Fruit fly (Drosophila melanogaster) whole organism, adult: ENCODE results near the gene CG4297.

Experiments used
- CG11617 ChIP-seq: fragments of 200-800 bp; sonication (Bioruptor generic); optimal IDR thresholded peaks from 2 replicates; lab custom pipeline; 2017; ENCODE audit warnings: mild to moderate bottlenecking, missing biosample characterization, missing genetic modification reagents, missing genetic modification characterization
- CG12768 ChIP-seq: fragments of 200-800 bp; sonication (Bioruptor generic); optimal IDR thresholded peaks from 2 replicates; lab custom pipeline; 2017; ENCODE audit warnings: missing biosample characterization, missing genetic modification characterization, mild to moderate bottlenecking, moderate library complexity, missing genetic modification reagents
- CG14711 ChIP-seq: fragments of 200-800 bp; sonication (Bioruptor generic); optimal IDR thresholded peaks from 2 replicates; lab custom pipeline; 2018; ENCODE audit warnings: missing biosample characterization, mild to moderate bottlenecking, missing genetic modification characterization, moderate library complexity
- CG1620 ChIP-seq: fragments of 200-800 bp; sonication (Bioruptor generic); optimal IDR thresholded peaks from 2 replicates; lab custom pipeline; 2016; ENCODE audit warnings: missing biosample characterization, missing genetic modification characterization
- CG33017 ChIP-seq: fragments of 200-800 bp; sonication (Bioruptor generic); optimal IDR thresholded peaks from 2 replicates; lab custom pipeline; 2018; ENCODE audit warnings: missing biosample characterization, mild to moderate bottlenecking, missing genetic modification characterization, moderate library complexity
- CG5204 ChIP-seq: fragments of 200-800 bp; sonication (Bioruptor generic); optimal IDR thresholded peaks from 2 replicates; lab custom pipeline; 2016; ENCODE audit warnings: missing biosample characterization, missing genetic modification characterization
- CG7045 ChIP-seq: fragments of 200-800 bp; sonication (Bioruptor generic); optimal IDR thresholded peaks from 2 replicates; lab custom pipeline; 2017; ENCODE audit warnings: missing biosample characterization, mild to moderate bottlenecking, missing genetic modification characterization
- CG7101 ChIP-seq: fragments of 200-800 bp; sonication (Bioruptor generic); optimal IDR thresholded peaks from 2 replicates; lab custom pipeline; 2018; ENCODE audit warnings: missing biosample characterization, mild to moderate bottlenecking, missing genetic modification characterization, moderate library complexity
- Clk ChIP-seq: fragments of 200-800 bp; sonication (Bioruptor generic); optimal IDR thresholded peaks from 2 replicates; lab custom pipeline; 2017; ENCODE audit warnings: missing biosample characterization, missing genetic modification characterization
- Crg-1 ChIP-seq: fragments of 200-800 bp; sonication (Bioruptor generic); optimal IDR thresholded peaks from 2 replicates; lab custom pipeline; 2016; ENCODE audit warnings: missing biosample characterization, missing genetic modification characterization
- Hr96 ChIP-seq: fragments of 200-800 bp; sonication (Bioruptor generic); optimal IDR thresholded peaks from 2 replicates; lab custom pipeline; 2016; ENCODE audit warnings: missing biosample characterization, missing genetic modification characterization
- Mnt ChIP-seq: fragments of 200-800 bp; sonication (Bioruptor generic); optimal IDR thresholded peaks from 2 replicates; lab custom pipeline; 2016; ENCODE audit warnings: missing biosample characterization, mild to moderate bottlenecking, missing genetic modification characterization
- bab1 ChIP-seq: fragments of 200-800 bp; sonication (Bioruptor generic); optimal IDR thresholded peaks from 3 replicates; lab custom pipeline; 2019; ENCODE audit warnings: missing biosample characterization, mild to moderate bottlenecking, missing genetic modification characterization, moderate library complexity
- cic ChIP-seq: fragments of 200-800 bp; sonication (Bioruptor generic); optimal IDR thresholded peaks from 2 replicates; lab custom pipeline; 2017; ENCODE audit warnings: missing biosample characterization, mild to moderate bottlenecking, missing genetic modification characterization, moderate library complexity
- cnc ChIP-seq, 2 experiments: fragments of >200 bp; optimal IDR thresholded peaks; 2 replicates each; lab custom pipeline; 2017
- kay ChIP-seq: fragments of 200-800 bp; sonication (Bioruptor generic); peaks from one replicate; lab custom pipeline; 2016; ENCODE audit warnings: missing biosample characterization, missing genetic modification characterization, borderline replicate concordance
- ovo ChIP-seq: fragments of 200-800 bp; sonication (Bioruptor generic); optimal IDR thresholded peaks from 2 replicates; lab custom pipeline; 2016; ENCODE audit warnings: missing biosample characterization, missing genetic modification characterization
- pad ChIP-seq: fragments of 200-800 bp; sonication (Bioruptor generic); optimal IDR thresholded peaks from 3 replicates; lab custom pipeline; 2017; ENCODE audit warnings: missing biosample characterization, missing genetic modification characterization, mild to moderate bottlenecking, moderate library complexity, missing genetic modification reagents
- tj ChIP-seq: fragments of 200-800 bp; sonication (Bioruptor generic); optimal IDR thresholded peaks from 3 replicates; lab custom pipeline; 2017; ENCODE audit warnings: missing biosample characterization, mild to moderate bottlenecking, missing genetic modification characterization, moderate library complexity
- toe ChIP-seq: fragments of 200-800 bp; sonication (Bioruptor generic); optimal IDR thresholded peaks from 2 replicates; lab custom pipeline; 2016; ENCODE audit warnings: missing biosample characterization, missing genetic modification characterization

CG4297 gene

DNA sequence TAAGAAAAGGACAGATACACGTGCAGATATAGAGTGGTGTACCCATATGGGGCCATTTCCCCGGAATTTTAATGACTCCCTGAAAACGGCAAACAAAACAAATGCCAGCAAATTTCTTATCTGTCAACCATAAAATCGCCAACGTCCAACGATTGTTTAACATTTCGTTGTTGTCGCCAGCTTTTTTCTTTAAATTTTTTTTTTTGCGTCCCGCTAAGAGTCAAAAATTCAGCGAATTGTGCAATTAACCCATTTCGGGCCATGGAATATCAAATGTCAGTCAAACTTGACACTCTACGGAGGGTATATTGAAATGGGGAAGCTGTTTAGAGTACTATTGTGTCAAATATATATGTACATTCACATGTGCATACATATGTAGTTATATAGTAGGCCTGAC is 39.9 kb downstream of the CG4297 start:
- TF ChIP-seq tj = peak; percentile 92
- TF ChIP-seq bab1 (GFP tag; lab: Kevin White, UChicago) = peak; percentile 1
- TF ChIP-seq CG1620 (GFP tag; lab: Kevin White, UChicago) = no peak

DNA sequence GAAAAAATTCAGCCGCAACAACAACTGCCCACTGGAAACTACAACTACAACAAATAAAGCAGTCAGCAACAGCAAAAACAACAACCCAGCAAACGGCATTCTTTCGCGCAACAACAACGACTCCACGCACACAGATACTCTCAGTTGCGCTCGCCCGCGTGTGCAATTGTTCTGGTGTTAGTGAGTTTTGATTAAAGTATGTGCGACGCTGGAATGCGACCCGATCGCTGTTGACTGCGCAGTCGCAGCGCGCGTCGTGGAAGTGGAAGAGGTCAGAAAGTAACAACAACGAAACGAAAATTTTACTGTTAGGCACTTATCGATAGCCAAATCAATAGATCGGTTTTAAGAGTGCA is 40.4 kb downstream of the CG4297 start:
- no peak for TF ChIP-seq toe (GFP tag; lab: Kevin White, UChicago)
- TF ChIP-seq CG14711 (tag; lab: Kevin White, UChicago) = no peak
- no peak for TF ChIP-seq Crg-1 (GFP tag; lab: Kevin White, UChicago)
- TF ChIP-seq bab1 (GFP tag; lab: Kevin White, UChicago) = no peak
- no peak for TF ChIP-seq CG1620 (GFP tag; lab: Kevin White, UChicago)
- TF ChIP-seq Clk (GFP tag; lab: Kevin White, UChicago) = no peak
- no peak for TF ChIP-seq pad
- TF ChIP-seq kay = no peak
- TF ChIP-seq CG7101 (tag; lab: Kevin White, UChicago) = no peak
- no peak for TF ChIP-seq Hr96 (GFP tag; lab: Kevin White, UChicago)
- no peak for TF ChIP-seq cic (GFP tag; lab: Kevin White, UChicago)
- no peak for TF ChIP-seq CG33017 (tag; lab: Kevin White, UChicago)

DNA sequence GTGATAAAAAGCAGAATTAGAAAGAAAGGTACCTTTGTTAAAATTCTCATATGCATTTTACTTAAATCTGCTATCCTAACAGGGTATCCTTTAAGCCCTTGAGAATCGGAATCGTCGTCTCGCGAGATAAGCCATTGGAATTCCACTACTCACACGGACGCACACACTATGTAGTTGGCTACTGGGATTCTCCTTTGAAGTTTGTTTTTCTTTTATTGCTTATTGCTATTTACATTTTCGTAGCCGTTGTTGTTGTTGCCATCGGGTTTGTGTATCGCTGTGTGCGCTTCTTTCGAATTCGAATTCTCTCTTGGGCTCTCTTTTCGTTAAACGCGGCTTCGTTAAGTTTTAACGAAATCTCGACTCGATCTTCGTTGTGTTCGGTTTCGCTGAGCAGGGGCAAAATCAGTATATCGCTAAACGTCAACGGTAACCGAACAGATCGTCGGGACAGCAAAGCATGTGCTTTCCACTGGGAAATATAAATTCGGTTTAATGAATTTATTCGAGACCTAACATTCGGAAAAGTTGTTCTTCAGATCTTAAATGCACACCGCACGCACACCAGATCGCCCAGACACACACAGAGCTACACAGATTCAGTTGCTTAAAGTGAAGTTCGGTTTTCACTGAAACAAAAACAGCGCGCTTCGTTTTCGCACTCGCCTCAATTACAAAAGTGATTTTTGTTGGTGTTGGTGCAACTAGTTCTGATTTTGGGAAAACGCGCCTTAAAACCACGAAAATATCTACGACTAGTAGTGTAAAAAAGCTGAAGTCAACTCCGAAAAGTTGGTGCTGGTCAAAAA is 41.0 kb downstream of the CG4297 start, which contains the start of gene ex:
TSS of gene ex (plus strand) at position 408 of the 809 bp plus-strand sequence.
- peak; percentile 27 for TF ChIP-seq CG14711 (tag; lab: Kevin White, UChicago)
- TF ChIP-seq ovo (GFP tag; lab: Kevin White, UChicago) = peak; percentile 48
- peak; percentile 87 for TF ChIP-seq Mnt
- TF ChIP-seq Crg-1 (GFP tag; lab: Kevin White, UChicago) = peak; percentile 30
- peak; percentile 72 for TF ChIP-seq CG7101 (tag; lab: Kevin White, UChicago)
- peak; percentile 76 for TF ChIP-seq CG33017 (tag; lab: Kevin White, UChicago)
- peak; percentile 87 for TF ChIP-seq pad
- no peak for TF ChIP-seq Hr96 (GFP tag; lab: Kevin White, UChicago)
- TF ChIP-seq CG11617 (GFP tag; lab: Kevin White, UChicago) = peak; percentile 48
- TF ChIP-seq CG7045 (GFP tag; lab: Kevin White, UChicago) = peak; percentile 60
- peak; percentile 58 for TF ChIP-seq bab1 (GFP tag; lab: Kevin White, UChicago)
- no peak for TF ChIP-seq kay
- peak; percentile 82 for TF ChIP-seq CG12768 (GFP tag; lab: Kevin White, UChicago)
- TF ChIP-seq cic (GFP tag; lab: Kevin White, UChicago) = peak; percentile 25
- peak; percentile 1 for TF ChIP-seq Clk (GFP tag; lab: Kevin White, UChicago)
- TF ChIP-seq cnc (optimal IDR thresholded peaks at IDR 0.05; lab: Kevin White, UChicago) = no peak
- no peak for TF ChIP-seq toe (GFP tag; lab: Kevin White, UChicago)
- TF ChIP-seq CG5204 (GFP tag; lab: Kevin White, UChicago) = no peak
- no peak for TF ChIP-seq CG1620 (GFP tag; lab: Kevin White, UChicago)
- peak; percentile 89 for TF ChIP-seq tj

DNA sequence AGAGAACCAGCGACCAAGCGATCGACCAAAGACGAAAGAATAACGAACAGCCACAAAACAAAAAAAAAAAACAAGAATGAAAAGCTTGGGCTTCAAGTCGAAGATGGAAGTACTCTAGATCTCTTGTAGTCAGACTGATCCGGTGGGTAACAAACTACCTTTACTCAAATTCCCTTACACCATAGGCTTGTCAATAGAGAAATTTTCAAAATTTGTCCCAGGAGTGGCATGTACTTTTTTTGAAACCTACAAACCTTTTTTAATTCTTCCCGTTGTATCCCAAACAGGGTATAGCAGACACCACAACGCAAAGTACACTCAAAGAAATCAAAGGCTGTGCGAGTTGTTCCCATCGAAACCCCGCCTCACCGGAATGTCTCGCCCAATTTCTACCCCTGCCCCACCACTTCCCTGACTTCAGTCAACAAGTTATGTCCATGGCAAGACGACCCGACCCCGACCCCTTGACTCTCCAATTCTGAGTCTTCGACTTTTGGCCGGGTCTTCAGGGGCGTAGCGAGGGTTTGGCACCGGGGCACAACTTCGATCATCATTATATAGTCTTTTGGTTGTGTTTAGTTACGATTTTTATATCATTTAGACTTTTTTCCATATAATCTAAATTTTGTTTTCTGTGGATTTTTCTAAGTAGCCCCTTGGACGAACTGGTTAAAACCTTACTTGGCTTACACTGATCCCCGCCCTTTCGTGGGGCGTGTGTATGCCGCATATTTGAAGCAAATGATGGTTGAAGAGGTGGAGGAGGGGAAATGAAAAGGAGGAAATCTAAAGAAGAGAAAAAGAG is 42.1 kb downstream of the CG4297 start:
- TF ChIP-seq Mnt (no peak), kay (peak; percentile 36), CG7045 (GFP tag; lab: Kevin White, UChicago) (no peak), ovo (GFP tag; lab: Kevin White, UChicago) (no peak), CG1620 (GFP tag; lab: Kevin White, UChicago) (no peak), CG14711 (tag; lab: Kevin White, UChicago) (no peak), CG11617 (GFP tag; lab: Kevin White, UChicago) (no peak)

DNA sequence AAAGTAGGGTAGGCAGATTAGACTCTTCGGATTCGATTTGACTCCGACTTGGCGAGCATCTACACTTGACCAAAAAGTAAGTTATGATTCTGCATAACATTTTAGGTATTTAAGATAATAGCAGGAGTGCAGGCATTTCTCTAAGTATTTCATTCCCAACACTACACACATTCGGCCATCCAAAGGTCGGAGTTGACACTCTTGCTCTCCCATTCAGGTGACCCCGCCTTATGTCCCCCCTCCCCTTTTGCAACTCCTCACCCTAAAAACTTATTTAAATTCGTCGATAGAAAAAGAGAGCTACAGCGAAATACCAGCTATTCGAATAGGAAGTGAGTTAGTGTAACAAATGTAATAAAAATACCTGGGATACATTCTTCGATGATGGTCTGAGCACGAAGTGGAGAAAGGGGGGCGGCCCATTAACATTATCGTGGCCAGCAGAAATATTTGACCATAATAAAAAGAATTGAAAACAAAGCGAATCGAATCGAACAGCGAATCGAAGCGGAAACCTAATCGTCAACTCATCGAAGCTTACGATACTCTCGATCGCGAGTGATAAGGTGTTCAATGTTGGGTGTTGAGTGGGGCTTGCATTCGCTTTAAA is 43.5 kb downstream of the CG4297 start:
- no peak for TF ChIP-seq CG7045 (GFP tag; lab: Kevin White, UChicago)
- TF ChIP-seq Mnt = no peak
- no peak for TF ChIP-seq ovo (GFP tag; lab: Kevin White, UChicago)
- TF ChIP-seq Clk (GFP tag; lab: Kevin White, UChicago) = no peak
- TF ChIP-seq tj = no peak
- TF ChIP-seq Hr96 (GFP tag; lab: Kevin White, UChicago) = no peak
- no peak for TF ChIP-seq pad
- no peak for TF ChIP-seq Crg-1 (GFP tag; lab: Kevin White, UChicago)
- no peak for TF ChIP-seq CG14711 (tag; lab: Kevin White, UChicago)
- TF ChIP-seq cnc (optimal IDR thresholded peaks at IDR 0.05; lab: Kevin White, UChicago) = no peak
- no peak for TF ChIP-seq CG1620 (GFP tag; lab: Kevin White, UChicago)
- TF ChIP-seq CG12768 (GFP tag; lab: Kevin White, UChicago) = no peak
- TF ChIP-seq CG11617 (GFP tag; lab: Kevin White, UChicago) = no peak
- TF ChIP-seq kay = no peak
- no peak for TF ChIP-seq CG7101 (tag; lab: Kevin White, UChicago)
- TF ChIP-seq toe (GFP tag; lab: Kevin White, UChicago) = no peak
- TF ChIP-seq bab1 (GFP tag; lab: Kevin White, UChicago) = no peak
- no peak for TF ChIP-seq CG33017 (tag; lab: Kevin White, UChicago)
- no peak for TF ChIP-seq CG5204 (GFP tag; lab: Kevin White, UChicago)
- no peak for TF ChIP-seq cic (GFP tag; lab: Kevin White, UChicago)
